ENCODE assay signal across 1 fruit fly cellular context in the genomic region with DNA sequence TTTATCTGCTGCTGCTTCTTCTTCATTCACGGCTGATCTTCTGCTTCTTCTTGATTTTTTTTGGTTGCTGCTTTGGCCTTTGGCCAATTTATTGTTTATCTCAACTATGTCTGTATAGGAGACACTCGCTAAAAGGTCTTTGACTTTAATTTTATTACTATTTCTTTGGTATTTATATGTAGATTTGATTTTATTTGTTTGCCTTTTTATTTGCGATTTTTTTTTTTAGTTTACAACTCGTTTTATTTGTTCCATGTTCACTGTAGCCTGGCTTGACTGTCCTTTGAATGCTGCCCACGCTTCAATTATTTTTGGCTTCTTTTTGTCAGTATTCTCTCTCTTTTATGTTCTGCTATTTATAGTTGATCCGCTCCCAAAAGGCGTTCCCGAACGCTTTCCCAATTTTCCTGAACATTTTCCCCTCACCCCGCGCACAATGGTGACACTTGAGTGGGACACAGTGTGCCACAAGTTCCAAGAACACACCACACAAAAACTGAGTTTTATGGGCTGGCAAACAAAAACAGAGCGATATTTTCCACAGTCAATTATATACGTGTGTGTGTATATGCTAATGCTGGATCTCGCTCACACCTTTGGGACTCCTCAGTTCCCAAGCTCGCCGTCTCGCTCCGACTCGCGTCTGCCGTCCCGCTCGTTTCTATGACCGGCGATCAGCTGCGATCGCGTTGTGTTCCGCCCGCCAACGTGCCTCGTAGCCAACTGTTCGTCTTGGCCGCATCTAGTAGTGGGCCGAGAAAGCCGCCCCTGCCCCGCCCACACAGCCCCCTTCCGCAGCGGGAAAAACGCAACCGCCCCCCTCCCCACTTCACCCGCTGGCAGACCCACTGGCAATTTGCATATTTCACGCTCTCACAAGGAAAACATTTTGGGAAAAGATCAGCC.
TF ChIP-seq lines count a peak whose summit lies in the region.

A gene (minus strand): TSS at position 725 of the 906 bp plus-strand sequence.

TF ChIP-seq in whole organism, embryonic, 481 proteins besides CTCF, POLR2A, EP300 and RAD21 (continued from another document and continues in another):
- peak; percentile 58 for TF ChIP-seq CG11696 (GFP tag; IDR thresholded peaks at IDR 0.05; lab: Robert Waterston, UW)
- peak; percentile 14 for TF ChIP-seq fu2 (GFP tag; optimal IDR thresholded peaks at IDR 0.05; lab: Kevin White, UChicago)
- TF ChIP-seq lov (optimal IDR thresholded peaks at IDR 0.05; lab: Kevin White, UChicago) = no peak
- TF ChIP-seq lov (GFP tag; IDR thresholded peaks at IDR 0.05; lab: Robert Waterston, UW) = peak; percentile 55; the same call in 1 of the 3 replicates
- TF ChIP-seq CG4617 (GFP tag; optimal IDR thresholded peaks at IDR 0.05; lab: Kevin White, UChicago; ENCODE audit: borderline replicate concordance) = peak; percentile 13
- TF ChIP-seq tin (GFP tag; optimal IDR thresholded peaks at IDR 0.05; lab: Kevin White, UChicago) = peak; percentile 67
- peak; percentile 70 for TF ChIP-seq seq (GFP tag; IDR thresholded peaks at IDR 0.05; lab: Robert Waterston, UW)
- peak; percentile 54 for TF ChIP-seq slp2 (GFP tag; optimal IDR thresholded peaks at IDR 0.05; lab: Kevin White, UChicago)
- TF ChIP-seq CG6813 (GFP tag; optimal IDR thresholded peaks at IDR 0.05; lab: Kevin White, UChicago) = peak; percentile 4
- TF ChIP-seq CG17612 (GFP tag; IDR thresholded peaks at IDR 0.05; lab: Robert Waterston, UW) = peak; percentile 63
- peak; percentile 53 for TF ChIP-seq Side (GFP tag; optimal IDR thresholded peaks at IDR 0.05; lab: Kevin White, UChicago)
- TF ChIP-seq trem (tag; optimal IDR thresholded peaks at IDR 0.05; lab: Kevin White, UChicago) = peak; percentile 3
- no peak for TF ChIP-seq cad (GFP tag; optimal IDR thresholded peaks at IDR 0.05; lab: Kevin White, UChicago)
- no peak for TF ChIP-seq lbe (GFP tag; optimal IDR thresholded peaks at IDR 0.05; lab: Kevin White, UChicago)
- TF ChIP-seq gcm (GFP tag; optimal IDR thresholded peaks at IDR 0.05; lab: Kevin White, UChicago) = peak; percentile 47
- TF ChIP-seq CG18619 (GFP tag; optimal IDR thresholded peaks at IDR 0.05; lab: Kevin White, UChicago) = peak; percentile 37
- TF ChIP-seq run (tag; optimal IDR thresholded peaks at IDR 0.05; lab: Kevin White, UChicago) = no peak
- peak; percentile 38 for TF ChIP-seq CG18764 (GFP tag; optimal IDR thresholded peaks at IDR 0.05; lab: Kevin White, UChicago)
- peak; percentile 28 for TF ChIP-seq kay (GFP tag; optimal IDR thresholded peaks at IDR 0.05; lab: Kevin White, UChicago)
- no peak for TF ChIP-seq Dp (GFP tag; optimal IDR thresholded peaks at IDR 0.05; lab: Kevin White, UChicago)
- TF ChIP-seq CG31365 (tag; optimal IDR thresholded peaks at IDR 0.05; lab: Kevin White, UChicago) = no peak
- TF ChIP-seq pfk (GFP tag; optimal IDR thresholded peaks at IDR 0.05; lab: Kevin White, UChicago) = no peak
- TF ChIP-seq CG1792 (GFP tag; optimal IDR thresholded peaks at IDR 0.05; lab: Kevin White, UChicago) = peak; percentile 54
- peak; percentile 71 for TF ChIP-seq CG11456 (GFP tag; IDR thresholded peaks at IDR 0.05; lab: Robert Waterston, UW)
- TF ChIP-seq CG2875 (GFP tag; optimal IDR thresholded peaks at IDR 0.05; lab: Kevin White, UChicago) = peak; percentile 43
- peak; percentile 59 for TF ChIP-seq HLH54F (GFP tag; optimal IDR thresholded peaks at IDR 0.05; lab: Kevin White, UChicago)
- no peak for TF ChIP-seq her (GFP tag; optimal IDR thresholded peaks at IDR 0.05; lab: Kevin White, UChicago)
- no peak for TF ChIP-seq psq (GFP tag; optimal IDR thresholded peaks at IDR 0.05; lab: Kevin White, UChicago)
- TF ChIP-seq CG2712 (tag; optimal IDR thresholded peaks at IDR 0.05; lab: Kevin White, UChicago) = peak; percentile 73
- TF ChIP-seq salm (tag; optimal IDR thresholded peaks at IDR 0.05; lab: Kevin White, UChicago) = peak; percentile 22
- TF ChIP-seq Doc3 (GFP tag; IDR thresholded peaks at IDR 0.05; lab: Robert Waterston, UW; ENCODE audit: partially characterized antibody) = no peak
- peak; percentile 83 for TF ChIP-seq zfh1 (GFP tag; IDR thresholded peaks at IDR 0.05; lab: Robert Waterston, UW)
- TF ChIP-seq gt (GFP tag; IDR thresholded peaks at IDR 0.05; lab: Robert Waterston, UW) = no peak
- peak; percentile 40 for TF ChIP-seq Ets65A (GFP tag; lab: Kevin White, UChicago)
- TF ChIP-seq fru (optimal IDR thresholded peaks at IDR 0.05; lab: Kevin White, UChicago) = no peak
- peak; percentile 81 for TF ChIP-seq H15 (GFP tag; IDR thresholded peaks at IDR 0.05; lab: Robert Waterston, UW)
- TF ChIP-seq CG15479 (GFP tag; optimal IDR thresholded peaks at IDR 0.05; lab: Kevin White, UChicago) = no peak
- no peak for TF ChIP-seq CG8359 (GFP tag; optimal IDR thresholded peaks at IDR 0.05; lab: Kevin White, UChicago; ENCODE audit: borderline replicate concordance)
- TF ChIP-seq CG13287 (GFP tag; IDR thresholded peaks at IDR 0.05; lab: Robert Waterston, UW; ENCODE audit: partially characterized antibody) = no peak
- TF ChIP-seq slbo (GFP tag; IDR thresholded peaks at IDR 0.05; lab: Robert Waterston, UW) = peak; percentile 90
- TF ChIP-seq wor (GFP tag; IDR thresholded peaks at IDR 0.05; lab: Robert Waterston, UW) = peak; percentile 66; the same call in 1 of the 2 replicates
- TF ChIP-seq MESR4 (GFP tag; optimal IDR thresholded peaks at IDR 0.05; lab: Kevin White, UChicago) = no peak
- peak; percentile 46; the same call in 1 of the 2 replicates for TF ChIP-seq peb (GFP tag; IDR thresholded peaks at IDR 0.05; lab: Robert Waterston, UW)
- TF ChIP-seq CG4707 (GFP tag; optimal IDR thresholded peaks at IDR 0.05; lab: Kevin White, UChicago) = no peak
- peak; percentile 87 for TF ChIP-seq CG7839 (tag; optimal IDR thresholded peaks at IDR 0.05; lab: Kevin White, UChicago)
- peak; percentile 96 for TF ChIP-seq sr (GFP tag; IDR thresholded peaks at IDR 0.05; lab: Robert Waterston, UW)
- TF ChIP-seq CG17385 (GFP tag; optimal IDR thresholded peaks at IDR 0.05; lab: Kevin White, UChicago) = peak; percentile 77
- no peak for TF ChIP-seq schlank (tag; optimal IDR thresholded peaks at IDR 0.05; lab: Kevin White, UChicago)
- TF ChIP-seq otp (GFP tag; IDR thresholded peaks at IDR 0.05; lab: Robert Waterston, UW) = peak; percentile 77
- TF ChIP-seq CG14050 (GFP tag; IDR thresholded peaks at IDR 0.05; lab: Robert Waterston, UW) = peak; percentile 70
- no peak for TF ChIP-seq pzg (GFP tag; optimal IDR thresholded peaks at IDR 0.05; lab: Kevin White, UChicago)
- TF ChIP-seq CG4820 (GFP tag; optimal IDR thresholded peaks at IDR 0.05; lab: Kevin White, UChicago) = peak; percentile 61
- peak; percentile 12 for TF ChIP-seq CG10431 (GFP tag; optimal IDR thresholded peaks at IDR 0.05; lab: Kevin White, UChicago)
- no peak for TF ChIP-seq jing (GFP tag; optimal IDR thresholded peaks at IDR 0.05; lab: Kevin White, UChicago)
- peak; percentile 60 for TF ChIP-seq CG18262 (tag; optimal IDR thresholded peaks at IDR 0.05; lab: Kevin White, UChicago)
- TF ChIP-seq sens (GFP tag; lab: Kevin White, UChicago) = peak; percentile 95
- TF ChIP-seq pb (GFP tag; optimal IDR thresholded peaks at IDR 0.05; lab: Kevin White, UChicago) = no peak
- peak; percentile 79 for TF ChIP-seq ranshi (GFP tag; IDR thresholded peaks at IDR 0.05; lab: Robert Waterston, UW)
- TF ChIP-seq Neu2 (GFP tag; optimal IDR thresholded peaks at IDR 0.05; lab: Kevin White, UChicago; ENCODE audit: borderline replicate concordance) = no peak
- no peak for TF ChIP-seq BEAF-32 (GFP tag; optimal IDR thresholded peaks at IDR 0.05; lab: Kevin White, UChicago)
- peak; percentile 62 for TF ChIP-seq Antp (GFP tag; optimal IDR thresholded peaks at IDR 0.05; lab: Kevin White, UChicago)
- peak; percentile 59 for TF ChIP-seq tio (GFP tag; optimal IDR thresholded peaks at IDR 0.05; lab: Kevin White, UChicago)
- TF ChIP-seq slou (GFP tag; optimal IDR thresholded peaks at IDR 0.05; lab: Kevin White, UChicago) = peak; percentile 33
- TF ChIP-seq CG16813 (GFP tag; IDR thresholded peaks at IDR 0.05; lab: Robert Waterston, UW; ENCODE audit: partially characterized antibody) = no peak
- TF ChIP-seq CG3726 (GFP tag; IDR thresholded peaks at IDR 0.05; lab: Robert Waterston, UW) = no peak
- no peak for TF ChIP-seq ERR (GFP tag; optimal IDR thresholded peaks at IDR 0.05; lab: Kevin White, UChicago)
- TF ChIP-seq stwl (tag; optimal IDR thresholded peaks at IDR 0.05; lab: Kevin White, UChicago) = no peak
- peak; percentile 46 for TF ChIP-seq Asciz (GFP tag; optimal IDR thresholded peaks at IDR 0.05; lab: Kevin White, UChicago)
- peak; percentile 47 for TF ChIP-seq maf-S (GFP tag; optimal IDR thresholded peaks at IDR 0.05; lab: Kevin White, UChicago)
- no peak for TF ChIP-seq HLH4C (GFP tag; IDR thresholded peaks at IDR 0.05; lab: Robert Waterston, UW; ENCODE audit: partially characterized antibody)
- TF ChIP-seq CG12236 (GFP tag; optimal IDR thresholded peaks at IDR 0.05; lab: Kevin White, UChicago) = peak; percentile 13
- TF ChIP-seq TFAM (GFP tag; optimal IDR thresholded peaks at IDR 0.05; lab: Kevin White, UChicago) = no peak
- TF ChIP-seq CG4404 (GFP tag; IDR thresholded peaks at IDR 0.05; lab: Robert Waterston, UW) = peak; percentile 64
- TF ChIP-seq Camta (GFP tag; optimal IDR thresholded peaks at IDR 0.05; lab: Kevin White, UChicago) = peak; percentile 66
- TF ChIP-seq amos (GFP tag; IDR thresholded peaks at IDR 0.05; lab: Robert Waterston, UW; ENCODE audit: partially characterized antibody) = no peak
- no peak for TF ChIP-seq Opbp (GFP tag; IDR thresholded peaks at IDR 0.05; lab: Robert Waterston, UW; ENCODE audit: partially characterized antibody)
- TF ChIP-seq CG7372 (GFP tag; IDR thresholded peaks at IDR 0.05; lab: Robert Waterston, UW) = peak; percentile 76
- TF ChIP-seq CG7556 (GFP tag; optimal IDR thresholded peaks at IDR 0.05; lab: Kevin White, UChicago) = peak; percentile 66
- TF ChIP-seq phol (tag; optimal IDR thresholded peaks at IDR 0.05; lab: Kevin White, UChicago) = peak; percentile 79
- no peak for TF ChIP-seq CG7987 (GFP tag; optimal IDR thresholded peaks at IDR 0.05; lab: Kevin White, UChicago)
- peak; percentile 90 for TF ChIP-seq dysf (GFP tag; IDR thresholded peaks at IDR 0.05; lab: Robert Waterston, UW)
- TF ChIP-seq Spps (tag; optimal IDR thresholded peaks at IDR 0.05; lab: Kevin White, UChicago) = peak; percentile 28
- TF ChIP-seq Bdp1 (GFP tag; optimal IDR thresholded peaks at IDR 0.05; lab: Kevin White, UChicago) = peak; percentile 8
- TF ChIP-seq CG9932 (GFP tag; IDR thresholded peaks at IDR 0.05; lab: Robert Waterston, UW) = peak; percentile 88
- TF ChIP-seq cg (GFP tag; optimal IDR thresholded peaks at IDR 0.05; lab: Kevin White, UChicago) = peak; percentile 44
- TF ChIP-seq zfh2 (GFP tag; optimal IDR thresholded peaks at IDR 0.05; lab: Kevin White, UChicago) = peak; percentile 66
- TF ChIP-seq so (GFP tag; IDR thresholded peaks at IDR 0.05; lab: Robert Waterston, UW) = peak; percentile 57; the same call in 1 of the 3 replicates
- TF ChIP-seq CG4328 (GFP tag; optimal IDR thresholded peaks at IDR 0.05; lab: Kevin White, UChicago) = peak; percentile 54
- TF ChIP-seq fd102C (GFP tag; optimal IDR thresholded peaks at IDR 0.05; lab: Kevin White, UChicago) = no peak
- no peak for TF ChIP-seq nom (GFP tag; optimal IDR thresholded peaks at IDR 0.05; lab: Kevin White, UChicago)
- peak; percentile 51 for TF ChIP-seq Hmx (GFP tag; optimal IDR thresholded peaks at IDR 0.05; lab: Kevin White, UChicago)
- TF ChIP-seq CHES-1-like (GFP tag; optimal IDR thresholded peaks at IDR 0.05; lab: Kevin White, UChicago) = peak; percentile 53
- TF ChIP-seq CrebB (tag; optimal IDR thresholded peaks at IDR 0.05; lab: Kevin White, UChicago) = peak; percentile 27
- TF ChIP-seq lab (GFP tag; optimal IDR thresholded peaks at IDR 0.05; lab: Kevin White, UChicago) = peak; percentile 70
- TF ChIP-seq crp (GFP tag; optimal IDR thresholded peaks at IDR 0.05; lab: Kevin White, UChicago) = peak in 1 of 2 experiments; percentile 6
- TF ChIP-seq sug (tag; optimal IDR thresholded peaks at IDR 0.05; lab: Kevin White, UChicago) = peak; percentile 40
- TF ChIP-seq YL-1 (GFP tag; optimal IDR thresholded peaks at IDR 0.05; lab: Kevin White, UChicago) = no peak
- TF ChIP-seq CG6791 (GFP tag; IDR thresholded peaks at IDR 0.05; lab: Robert Waterston, UW; ENCODE audit: partially characterized antibody) = no peak
- TF ChIP-seq rib (GFP tag; IDR thresholded peaks at IDR 0.05; lab: Robert Waterston, UW) = peak; percentile 35; the same call in 1 of the 2 replicates
- no peak for TF ChIP-seq HmgD (GFP tag; optimal IDR thresholded peaks at IDR 0.05; lab: Kevin White, UChicago)
- peak; percentile 69 for TF ChIP-seq CG30403 (GFP tag; optimal IDR thresholded peaks at IDR 0.05; lab: Kevin White, UChicago)
- TF ChIP-seq ftz-f1 (GFP tag; optimal IDR thresholded peaks at IDR 0.05; lab: Kevin White, UChicago) = no peak
- TF ChIP-seq Oli (tag; optimal IDR thresholded peaks at IDR 0.05; lab: Kevin White, UChicago) = peak; percentile 72
- peak; percentile 53; the same call in 2 of the 3 replicates for TF ChIP-seq Dbx (GFP tag; IDR thresholded peaks at IDR 0.05; lab: Robert Waterston, UW)
- TF ChIP-seq CG9797 (GFP tag; optimal IDR thresholded peaks at IDR 0.05; lab: Kevin White, UChicago) = no peak
- TF ChIP-seq Trl (optimal IDR thresholded peaks at IDR 0.05; lab: Kevin White, UChicago) = no peak
- peak; percentile 72 for TF ChIP-seq Trl (GFP tag; optimal IDR thresholded peaks at IDR 0.05; lab: Kevin White, UChicago)
- peak; percentile 62 for TF ChIP-seq CG12219 (GFP tag; optimal IDR thresholded peaks at IDR 0.05; lab: Kevin White, UChicago)
- no peak for TF ChIP-seq Poxn (GFP tag; IDR thresholded peaks at IDR 0.05; lab: Robert Waterston, UW)
- TF ChIP-seq E2f1 (GFP tag; IDR thresholded peaks at IDR 0.05; lab: Robert Waterston, UW) = peak; percentile 83
- no peak for TF ChIP-seq usp (GFP tag; optimal IDR thresholded peaks at IDR 0.05; lab: Kevin White, UChicago)
- TF ChIP-seq Lim3 (GFP tag; IDR thresholded peaks at IDR 0.05; lab: Robert Waterston, UW) = no peak
- TF ChIP-seq Fer2 (tag; optimal IDR thresholded peaks at IDR 0.05; lab: Kevin White, UChicago) = peak; percentile 49
- TF ChIP-seq CG17359 (tag; optimal IDR thresholded peaks at IDR 0.05; lab: Kevin White, UChicago) = peak; percentile 75
- TF ChIP-seq CG10462 (GFP tag; optimal IDR thresholded peaks at IDR 0.05; lab: Kevin White, UChicago) = no peak
- no peak for TF ChIP-seq CG1603 (tag; optimal IDR thresholded peaks at IDR 0.05; lab: Kevin White, UChicago)
- TF ChIP-seq PHDP (tag; optimal IDR thresholded peaks at IDR 0.05; lab: Kevin White, UChicago) = peak; percentile 74
- peak; percentile 64; the same call in 2 of the 3 replicates for TF ChIP-seq CG6175 (GFP tag; IDR thresholded peaks at IDR 0.05; lab: Robert Waterston, UW)
- TF ChIP-seq CG13775 (GFP tag; optimal IDR thresholded peaks at IDR 0.05; lab: Kevin White, UChicago) = peak; percentile 60
- TF ChIP-seq CG2199 (GFP tag; IDR thresholded peaks at IDR 0.05; lab: Robert Waterston, UW) = no peak
- TF ChIP-seq Nf-YB (GFP tag; optimal IDR thresholded peaks at IDR 0.05; lab: Kevin White, UChicago) = peak; percentile 31
